Worm (Caenorhabditis elegans) whole organism, early embryonic: ENCODE data around the gene col-174.

Source experiments
- F13C5.2 ChIP-seq: sonication (generic microtip); optimal IDR thresholded peaks from 2 replicates; lab custom pipeline; 2017; ENCODE audit warnings: mild to moderate bottlenecking, missing genetic modification characterization, inconsistent platforms, missing compliant biosample characterization
- ama-1 ChIP-seq: fragments of 150-350 bp; optimal IDR thresholded peaks from 2 replicates; lab custom pipeline; 2014
- ceh-36 ChIP-seq: sonication (generic microtip); optimal IDR thresholded peaks from 2 replicates; lab custom pipeline; 2016; ENCODE audit warnings: missing genetic modification characterization, inconsistent platforms, missing compliant biosample characterization
- hmg-4 ChIP-seq: fragments of 200-800 bp; sonication (Bioruptor generic); optimal IDR thresholded peaks from 2 replicates; lab custom pipeline; 2018; ENCODE audit warnings: mild to moderate bottlenecking, missing genetic modification characterization, missing compliant biosample characterization
- hnd-1 ChIP-seq: sonication (generic microtip); optimal IDR thresholded peaks from 2 replicates; lab custom pipeline; 2016; ENCODE audit warnings: missing genetic modification characterization, missing compliant biosample characterization
- pes-1 ChIP-seq: fragments of 200-800 bp; sonication (Bioruptor generic); IDR thresholded peaks from 2 replicates; pipeline ENCODE4 v1.3.6; 2022; ENCODE audit warnings: missing genetic modification reagents, missing genetic modification characterization, missing compliant biosample characterization
- scrt-1 ChIP-seq: fragments of 200-800 bp; sonication (Bioruptor generic); IDR thresholded peaks from 2 replicates; pipeline ENCODE4 v1.3.6; 2022; ENCODE audit warnings: missing genetic modification characterization, missing compliant biosample characterization
- tbx-37 ChIP-seq: fragments of 200-800 bp; sonication (Bioruptor generic); conservative IDR thresholded peaks from 2 replicates; pipeline ENCODE4 v1.3.6; 2022; ENCODE audit warnings: missing genetic modification reagents, missing genetic modification characterization, missing compliant biosample characterization
- tra-4 ChIP-seq: sonication (generic microtip); optimal IDR thresholded peaks from 2 replicates; lab custom pipeline; 2017; ENCODE audit warnings: missing genetic modification characterization, missing compliant biosample characterization

ce11 chrX:7546509-7546908 lies at the start of gene col-174:
- TF ChIP-seq hnd-1 (tag; lab: Kevin White, UChicago) (no peak), hmg-4 (GFP tag; lab: Kevin White, UChicago) (no peak), tbx-37 (GFP tag; lab: Robert Waterston, UW) (no peak), ama-1 (lab: Kevin White, UChicago) (no peak), F13C5.2 (tag; lab: Kevin White, UChicago) (no peak), ceh-36 (no peak), scrt-1 (GFP tag; lab: Robert Waterston, UW) (no peak), tra-4 (tag; lab: Kevin White, UChicago) (no peak), pes-1 (GFP tag; lab: Robert Waterston, UW) (no peak)
